Fruit fly (Drosophila melanogaster) whole organism, pupa: ENCODE data around the gene hgo.
A peak's percentile ranks its signal among the peaks of the same experiment; 100 is the strongest.

Experiments used
- CG10348 ChIP-seq: fragments of 200-800 bp; sonication (Bioruptor generic); IDR thresholded peaks from 2 replicates; pipeline ENCODE4 v1.3.6; 2022; ENCODE audit warnings: missing biosample characterization, missing genetic modification characterization
- CG12605 ChIP-seq: fragments of 200-800 bp; sonication (Bioruptor generic); IDR thresholded peaks from 2 replicates; pipeline ENCODE4 v1.3.6; 2022; ENCODE audit warnings: missing biosample characterization, missing genetic modification characterization
- CG13204 ChIP-seq: fragments of 200-800 bp; sonication (Bioruptor generic); optimal IDR thresholded peaks from 2 replicates; lab custom pipeline; 2018; ENCODE audit warnings: missing biosample characterization, mild to moderate bottlenecking, missing genetic modification characterization, moderate library complexity
- CG14655 ChIP-seq: fragments of 200-800 bp; sonication (Bioruptor generic); optimal IDR thresholded peaks from 3 replicates; lab custom pipeline; 2017; ENCODE audit warnings: mild to moderate bottlenecking, missing biosample characterization, missing genetic modification reagents, missing genetic modification characterization
- CG15710 ChIP-seq: fragments of 200-800 bp; sonication (Bioruptor generic); optimal IDR thresholded peaks from 2 replicates; lab custom pipeline; 2018; ENCODE audit warnings: missing biosample characterization, mild to moderate bottlenecking, missing genetic modification characterization, moderate library complexity
- CG17806 ChIP-seq: fragments of 200-800 bp; sonication (Bioruptor generic); optimal IDR thresholded peaks from 2 replicates; lab custom pipeline; 2018; ENCODE audit warnings: missing biosample characterization, mild to moderate bottlenecking, missing genetic modification characterization, moderate library complexity
- CG32121 ChIP-seq: fragments of 200-800 bp; sonication (Bioruptor generic); IDR thresholded peaks from 2 replicates; pipeline ENCODE4 v1.3.6; 2022; ENCODE audit warnings: missing biosample characterization, missing genetic modification characterization
- CG4496 ChIP-seq: fragments of 200-800 bp; sonication (Bioruptor generic); IDR thresholded peaks from 3 replicates; pipeline ENCODE4 v1.3.6; 2022; ENCODE audit warnings: missing biosample characterization, missing genetic modification characterization
- CG8159 ChIP-seq: fragments of 200-800 bp; sonication (Bioruptor generic); optimal IDR thresholded peaks from 3 replicates; lab custom pipeline; 2018; ENCODE audit warnings: missing biosample characterization, mild to moderate bottlenecking, missing genetic modification characterization, moderate library complexity
- CG8301 ChIP-seq: fragments of 200-800 bp; sonication (Bioruptor generic); optimal IDR thresholded peaks from 2 replicates; lab custom pipeline; 2018; ENCODE audit warnings: missing biosample characterization, mild to moderate bottlenecking, missing genetic modification characterization
- CG9948 ChIP-seq: fragments of 200-800 bp; sonication (Bioruptor generic); optimal IDR thresholded peaks from 2 replicates; lab custom pipeline; 2018; ENCODE audit warnings: missing biosample characterization, mild to moderate bottlenecking, missing genetic modification characterization, moderate library complexity
- D1 ChIP-seq: fragments of 200-800 bp; sonication (Bioruptor generic); optimal IDR thresholded peaks from 2 replicates; lab custom pipeline; 2018; ENCODE audit warnings: missing biosample characterization, mild to moderate bottlenecking, missing genetic modification characterization, moderate library complexity
- EcR ChIP-seq: fragments of 200-800 bp; sonication (Bioruptor generic); optimal IDR thresholded peaks from 3 replicates; lab custom pipeline; 2019; ENCODE audit warnings: missing biosample characterization, missing genetic modification characterization, mild to moderate bottlenecking, moderate library complexity, missing genetic modification reagents
- Ets98B ChIP-seq: fragments of 200-800 bp; sonication (Bioruptor generic); IDR thresholded peaks from 2 replicates; pipeline ENCODE4 v1.3.6; 2022; ENCODE audit warnings: missing biosample characterization, missing genetic modification characterization
- Pif1A ChIP-seq: fragments of 200-800 bp; sonication (Bioruptor generic); optimal IDR thresholded peaks from 3 replicates; lab custom pipeline; 2016; ENCODE audit warnings: missing biosample characterization, missing genetic modification characterization
- Snoo ChIP-seq: fragments of 200-800 bp; sonication (Bioruptor generic); optimal IDR thresholded peaks from 3 replicates; lab custom pipeline; 2017; ENCODE audit warnings: missing biosample characterization, mild to moderate bottlenecking, missing genetic modification characterization, inconsistent platforms
- fd96Ca ChIP-seq: fragments of 200-800 bp; sonication (Bioruptor generic); IDR thresholded peaks from 3 replicates; pipeline ENCODE4 v1.3.6; 2022; ENCODE audit warnings: missing biosample characterization, missing genetic modification characterization
- gl ChIP-seq: fragments of 200-800 bp; sonication (Bioruptor generic); optimal IDR thresholded peaks from 2 replicates; lab custom pipeline; 2018; ENCODE audit warnings: missing biosample characterization, mild to moderate bottlenecking, missing genetic modification characterization
- rn ChIP-seq: fragments of 200-800 bp; sonication (Bioruptor generic); IDR thresholded peaks from 2 replicates; pipeline ENCODE4 v1.3.6; 2022; ENCODE audit warnings: missing biosample characterization, missing genetic modification characterization

hgo gene

DNA sequence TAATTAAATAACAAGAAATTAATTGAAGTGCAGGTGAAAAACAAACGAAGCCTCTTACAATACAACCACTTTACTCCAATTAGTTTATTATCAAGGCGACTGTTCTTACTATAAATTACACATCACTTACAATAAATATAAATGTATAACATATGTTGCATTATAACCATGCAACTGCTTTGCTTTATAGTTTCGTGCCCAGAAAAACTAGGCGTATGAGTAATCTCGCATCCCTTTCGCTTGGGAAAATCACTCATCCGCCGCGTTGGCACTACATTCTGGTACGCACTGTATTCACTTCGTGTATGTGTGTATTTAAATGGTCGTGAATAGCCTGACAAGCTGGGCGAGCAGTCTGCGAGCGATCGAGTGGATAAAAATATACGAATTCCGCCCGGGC lies 33.7 kb downstream of the hgo start:
- 0 out of 2 replicates have a peak, but pooled peaks have one; percentile 9 for TF ChIP-seq Ets98B (GFP tag; lab: Robert Waterston, UW)
- no peak for TF ChIP-seq CG13204 (GFP tag; lab: Kevin White, UChicago)
- TF ChIP-seq, all 21 proteins: peak for 1

- TF ChIP-seq CG12605 (GFP tag; lab: Robert Waterston, UW) (no peak), CG8159 (no peak), CG8301 (tag; lab: Kevin White, UChicago) (no peak), CG10348 (GFP tag; lab: Robert Waterston, UW) (no peak), Snoo (tag; lab: Kevin White, UChicago) (no peak), CG13204 (GFP tag; lab: Kevin White, UChicago) (no peak), CG15710 (tag; lab: Kevin White, UChicago) (no peak), fd96Ca (GFP tag; lab: Robert Waterston, UW) (no peak), Pif1A (GFP tag; lab: Kevin White, UChicago) (no peak), rn (GFP tag; lab: Robert Waterston, UW) (no peak), CG4496 (GFP tag; lab: Robert Waterston, UW) (no peak), CG9948 (tag; lab: Kevin White, UChicago) (no peak), gl (tag; lab: Kevin White, UChicago) (no peak)
Measured at dm6 chr2L:11170549-11170948, 34.4 kb downstream of the hgo start.

DNA sequence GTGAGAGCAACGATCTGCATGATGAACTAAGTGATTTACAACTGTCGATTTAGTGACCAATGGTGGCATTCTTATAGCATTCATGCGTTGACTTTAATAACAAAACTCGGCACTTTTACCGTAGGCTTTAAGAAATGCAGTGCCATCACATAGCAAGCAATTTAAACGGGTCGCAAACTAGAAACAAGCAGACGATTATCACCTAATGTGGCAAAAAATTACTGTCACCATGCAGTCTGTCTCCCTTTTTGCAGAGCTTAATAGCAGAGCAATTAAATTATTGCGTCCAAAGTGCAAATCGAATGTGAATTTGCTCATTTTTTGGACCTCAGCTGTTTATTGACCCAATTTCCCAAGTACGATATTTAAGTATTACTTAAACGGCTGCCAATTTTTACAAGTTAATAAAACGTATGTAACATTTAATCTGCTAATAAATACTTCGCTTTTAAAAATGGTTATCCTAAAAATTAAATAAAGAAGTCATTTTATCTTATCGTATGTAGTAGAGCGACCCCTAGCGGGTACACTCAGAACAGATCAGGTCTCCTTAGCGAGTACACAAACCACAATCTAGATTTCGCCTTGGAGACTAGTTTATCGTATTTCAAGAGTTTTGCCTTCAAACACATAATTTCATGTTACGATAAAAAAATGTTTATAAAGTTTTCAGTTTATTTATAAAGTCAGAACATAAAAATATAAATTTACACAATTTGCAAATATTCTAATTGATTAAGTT lies 35.6 kb downstream of the hgo start, which contains the start of gene Vm32E:
Gene Vm32E (minus strand): TSS at position 51 of the 742 bp plus-strand sequence.
- TF ChIP-seq D1 (peak; percentile 78), CG10348 (GFP tag; lab: Robert Waterston, UW) (no peak)
- TF ChIP-seq, all 21 proteins: peak for 1

dm6 chr2L:11175393-11176258 lies 39.4 kb downstream of the hgo start:
- TF ChIP-seq EcR (GFP tag; lab: Kevin White, UChicago), result peak; percentile 59
- TF ChIP-seq CG15710 (tag; lab: Kevin White, UChicago), result peak; percentile 24
- peak; percentile 38 for TF ChIP-seq Snoo (tag; lab: Kevin White, UChicago)
- TF ChIP-seq CG8159, result no peak
- TF ChIP-seq gl (tag; lab: Kevin White, UChicago), result peak; percentile 36
- TF ChIP-seq D1, result no peak
- TF ChIP-seq CG32121 (GFP tag; lab: Robert Waterston, UW), result 0 out of 2 replicates have a peak, but pooled peaks have one; percentile 19
- TF ChIP-seq CG10348 (GFP tag; lab: Robert Waterston, UW), result no peak
- no peak for TF ChIP-seq CG8301 (tag; lab: Kevin White, UChicago)
- TF ChIP-seq CG13204 (GFP tag; lab: Kevin White, UChicago), result peak; percentile 70
- TF ChIP-seq CG4496 (GFP tag; lab: Robert Waterston, UW), result peak; percentile 79

DNA sequence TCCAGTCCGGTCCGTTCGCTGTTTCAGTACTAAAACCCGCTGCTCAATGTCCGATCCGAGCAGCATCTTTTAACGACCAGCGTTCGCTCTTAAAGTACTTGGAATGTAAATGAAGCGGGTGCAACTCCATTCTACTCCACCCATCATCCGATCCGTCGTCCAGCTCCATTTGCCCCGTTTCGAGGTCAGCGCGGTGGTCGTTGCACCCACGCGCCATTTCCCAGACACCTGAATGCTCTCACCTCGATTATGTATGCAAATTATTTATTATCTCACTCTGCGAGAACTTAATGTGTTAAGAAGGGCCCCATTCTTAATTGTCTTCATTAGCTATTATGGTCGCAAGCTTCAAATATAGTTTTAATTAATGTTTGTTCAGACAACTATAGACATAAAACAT lies 42.1 kb downstream of the hgo start:
- TF ChIP-seq rn (GFP tag; lab: Robert Waterston, UW) (no peak), EcR (GFP tag; lab: Kevin White, UChicago) (peak; percentile 95)

- 0 out of 3 replicates have a peak, but pooled peaks have one; percentile 26 for TF ChIP-seq CG4496 (GFP tag; lab: Robert Waterston, UW)
- no peak for TF ChIP-seq fd96Ca (GFP tag; lab: Robert Waterston, UW)
- no peak for TF ChIP-seq CG8301 (tag; lab: Kevin White, UChicago)
- no peak for TF ChIP-seq CG13204 (GFP tag; lab: Kevin White, UChicago)
- TF ChIP-seq EcR (GFP tag; lab: Kevin White, UChicago), result no peak
- TF ChIP-seq CG12605 (GFP tag; lab: Robert Waterston, UW), result no peak
- TF ChIP-seq CG15710 (tag; lab: Kevin White, UChicago), result no peak
- no peak for TF ChIP-seq CG17806 (tag; lab: Kevin White, UChicago)
- TF ChIP-seq CG8159, result peak; percentile 20
- TF ChIP-seq D1, result no peak
- TF ChIP-seq CG14655 (GFP tag; lab: Kevin White, UChicago), result no peak
- peak; percentile 12 for TF ChIP-seq CG9948 (tag; lab: Kevin White, UChicago)
Measured at dm6 chr2L:11178826-11179391, 42.7 kb downstream of the hgo start, which contains the start of gene Boh2. Boh2 (plus strand) TSS chr2L:11179032.
